Fruit fly (Drosophila melanogaster) whole organism, embryonic: ENCODE data around the gene CAH7.

Experiments
- B-H1 ChIP-seq: fragments of 200-800 bp; sonication (Bioruptor generic); IDR thresholded peaks from 3 replicates; pipeline ENCODE4 v1.3.6; 2022; ENCODE audit warnings: missing biosample characterization, missing genetic modification characterization
- CG10543 ChIP-seq: fragments of 200-800 bp; sonication (Bioruptor generic); optimal IDR thresholded peaks from 3 replicates; lab custom pipeline; 2017; ENCODE audit warnings: missing biosample characterization, mild to moderate bottlenecking, missing genetic modification characterization, moderate library complexity
- CG12155 ChIP-seq: fragments of 200-800 bp; sonication (Bioruptor generic); optimal IDR thresholded peaks from 3 replicates; lab custom pipeline; 2016; ENCODE audit warnings: missing biosample characterization, missing genetic modification characterization
- CG12219 ChIP-seq: fragments of 200-800 bp; sonication (Bioruptor generic); optimal IDR thresholded peaks from 3 replicates; lab custom pipeline; 2018; ENCODE audit warnings: missing biosample characterization, mild to moderate bottlenecking, missing genetic modification characterization
- CG14441 ChIP-seq: fragments of 200-800 bp; sonication (Bioruptor generic); IDR thresholded peaks from 2 replicates; pipeline ENCODE4 v1.3.6; 2022; ENCODE audit warnings: missing biosample characterization, missing genetic modification characterization
- CG15479 ChIP-seq: fragments of 200-800 bp; sonication (Bioruptor generic); optimal IDR thresholded peaks from 3 replicates; lab custom pipeline; 2019; ENCODE audit warnings: missing biosample characterization, mild to moderate bottlenecking, missing genetic modification characterization, moderate library complexity
- CG17359 ChIP-seq: fragments of 200-800 bp; sonication (Bioruptor generic); optimal IDR thresholded peaks from 3 replicates; lab custom pipeline; 2018; ENCODE audit warnings: missing biosample characterization, mild to moderate bottlenecking, missing genetic modification characterization, moderate library complexity
- CG2202 ChIP-seq: fragments of 200-800 bp; sonication (Bioruptor generic); optimal IDR thresholded peaks from 2 replicates; lab custom pipeline; 2018; ENCODE audit warnings: missing biosample characterization, mild to moderate bottlenecking, missing genetic modification characterization
- CG31441 ChIP-seq: fragments of 200-800 bp; sonication (Bioruptor generic); IDR thresholded peaks from 2 replicates; pipeline ENCODE4 v1.3.6; 2022; ENCODE audit warnings: missing biosample characterization, missing genetic modification characterization
- CG3163 ChIP-seq: fragments of 200-800 bp; sonication (Bioruptor generic); optimal IDR thresholded peaks from 3 replicates; lab custom pipeline; 2016; ENCODE audit warnings: missing biosample characterization, missing genetic modification characterization
- CG3281 ChIP-seq: fragments of 200-800 bp; sonication (Bioruptor generic); optimal IDR thresholded peaks from 3 replicates; lab custom pipeline; 2017; ENCODE audit warnings: missing biosample characterization, mild to moderate bottlenecking, missing genetic modification characterization
- CG3407 ChIP-seq: fragments of 200-800 bp; sonication (Bioruptor generic); optimal IDR thresholded peaks from 2 replicates; lab custom pipeline; 2018; ENCODE audit warnings: missing biosample characterization, mild to moderate bottlenecking, missing genetic modification characterization
- CG4282 ChIP-seq: fragments of 200-800 bp; sonication (Bioruptor generic); optimal IDR thresholded peaks from 2 replicates; lab custom pipeline; 2016; ENCODE audit warnings: missing biosample characterization, missing genetic modification characterization
- CG5245 ChIP-seq: fragments of 200-800 bp; sonication (Bioruptor generic); optimal IDR thresholded peaks from 3 replicates; lab custom pipeline; 2016; ENCODE audit warnings: missing biosample characterization, missing genetic modification characterization
- CG6689 ChIP-seq: fragments of 200-800 bp; sonication (Bioruptor generic); IDR thresholded peaks from 2 replicates; pipeline ENCODE4 v1.3.6; 2022; ENCODE audit warnings: missing biosample characterization, missing genetic modification characterization
- CG7963 ChIP-seq: fragments of 200-800 bp; sonication (Bioruptor generic); IDR thresholded peaks from 3 replicates; pipeline ENCODE4 v1.3.6; 2022; ENCODE audit warnings: missing biosample characterization, missing genetic modification characterization; ENCODE audit not compliant: partially characterized antibody
- CG8281 ChIP-seq: fragments of 200-800 bp; sonication (Bioruptor generic); optimal IDR thresholded peaks from 2 replicates; lab custom pipeline; 2018; ENCODE audit warnings: missing biosample characterization, mild to moderate bottlenecking, missing genetic modification characterization, moderate library complexity
- CG9727 ChIP-seq: fragments of 200-800 bp; sonication (Bioruptor generic); optimal IDR thresholded peaks from 3 replicates; lab custom pipeline; 2017; ENCODE audit warnings: missing biosample characterization, mild to moderate bottlenecking, missing genetic modification characterization
- Chrac-16 ChIP-seq: fragments of 200-800 bp; sonication (Bioruptor generic); optimal IDR thresholded peaks from 3 replicates; lab custom pipeline; 2016; ENCODE audit warnings: missing biosample characterization, missing genetic modification characterization
- Dad ChIP-seq: fragments of 200-800 bp; sonication (Bioruptor generic); optimal IDR thresholded peaks from 3 replicates; lab custom pipeline; 2016; ENCODE audit warnings: missing biosample characterization, missing genetic modification characterization
- Drgx ChIP-seq: fragments of 200-800 bp; sonication (Bioruptor generic); IDR thresholded peaks from 2 replicates; pipeline ENCODE4 v1.3.6; 2022; ENCODE audit warnings: missing biosample characterization, missing genetic modification characterization
- E2f1 ChIP-seq: fragments of 200-800 bp; sonication (Bioruptor generic); IDR thresholded peaks from 2 replicates; pipeline ENCODE4 v1.3.6; 2022; ENCODE audit warnings: missing biosample characterization, missing genetic modification characterization
- Optix ChIP-seq: fragments of 200-800 bp; sonication (Bioruptor generic); IDR thresholded peaks from 3 replicates; pipeline ENCODE4 v1.3.6; 2022; ENCODE audit warnings: missing biosample characterization, missing genetic modification characterization
- PHDP ChIP-seq: fragments of 200-800 bp; sonication (Bioruptor generic); optimal IDR thresholded peaks from 3 replicates; lab custom pipeline; 2018; ENCODE audit warnings: missing biosample characterization, mild to moderate bottlenecking, missing genetic modification characterization, moderate library complexity
- Scr ChIP-seq: fragments of 200-800 bp; sonication (Bioruptor generic); IDR thresholded peaks from 2 replicates; pipeline ENCODE4 v1.3.6; 2022; ENCODE audit warnings: missing biosample characterization, missing genetic modification characterization; ENCODE audit not compliant: partially characterized antibody
- Side ChIP-seq: fragments of 200-800 bp; sonication (Bioruptor generic); optimal IDR thresholded peaks from 2 replicates; lab custom pipeline; 2016; ENCODE audit warnings: missing biosample characterization, missing genetic modification characterization
- TFAM ChIP-seq: fragments of 200-800 bp; sonication (Bioruptor generic); optimal IDR thresholded peaks from 2 replicates; lab custom pipeline; 2017; ENCODE audit warnings: missing biosample characterization, missing genetic modification characterization, inconsistent platforms
- ash1 ChIP-seq: fragments of 200-800 bp; sonication (Bioruptor generic); optimal IDR thresholded peaks from 2 replicates; lab custom pipeline; 2018; ENCODE audit warnings: missing biosample characterization, mild to moderate bottlenecking, missing genetic modification characterization
- br ChIP-seq: fragments of >200 bp; optimal IDR thresholded peaks from 2 replicates; lab custom pipeline; 2017
- cg ChIP-seq: fragments of 200-800 bp; sonication (Bioruptor generic); optimal IDR thresholded peaks from 3 replicates; lab custom pipeline; 2019; ENCODE audit warnings: missing biosample characterization, mild to moderate bottlenecking, missing genetic modification characterization, moderate library complexity
- ci ChIP-seq: fragments of 200-800 bp; sonication (Bioruptor generic); IDR thresholded peaks from 3 replicates; pipeline ENCODE4 v1.3.6; 2022; ENCODE audit warnings: missing biosample characterization, missing genetic modification characterization
- exex ChIP-seq: fragments of 200-800 bp; sonication (Bioruptor generic); optimal IDR thresholded peaks from 4 replicates; lab custom pipeline; 2018; ENCODE audit warnings: missing biosample characterization, mild to moderate bottlenecking, missing genetic modification characterization, moderate library complexity
- gce ChIP-seq: fragments of 200-800 bp; sonication (Bioruptor generic); IDR thresholded peaks from 3 replicates; pipeline ENCODE4 v1.3.6; 2022; ENCODE audit warnings: missing biosample characterization, missing genetic modification characterization
- gsb ChIP-seq: fragments of 200-800 bp; sonication (Bioruptor generic); IDR thresholded peaks from 2 replicates; pipeline ENCODE4 v1.3.6; 2022; ENCODE audit warnings: missing biosample characterization, missing genetic modification characterization
- insv ChIP-seq, 2 experiments: fragments of 200-800 bp; sonication (Bioruptor generic); optimal IDR thresholded peaks; 3 replicates each; lab custom pipeline; 2016 to 2018; ENCODE audit warnings: missing biosample characterization in 2 of 2, missing genetic modification characterization in 2 of 2
- ken ChIP-seq: fragments of 200-800 bp; sonication (Bioruptor generic); IDR thresholded peaks from 3 replicates; pipeline ENCODE4 v1.3.6; 2022; ENCODE audit warnings: missing biosample characterization, missing genetic modification characterization
- luna ChIP-seq: fragments of 200-800 bp; sonication (Bioruptor generic); optimal IDR thresholded peaks from 2 replicates; lab custom pipeline; 2016; ENCODE audit warnings: missing biosample characterization, missing genetic modification characterization
- pan ChIP-seq, 4 experiments: fragments of >200 bp in 3 of 4; fragments of 200-800 bp in 1 of 4; sonication (Bioruptor generic) in 1 of 4; optimal IDR thresholded peaks in 3 of 4; IDR thresholded peaks in 1 of 4; 2 replicates each; pipeline versions ENCODE4 v1.3.6 to Lab custom; 2017 to 2022; ENCODE audit warnings: missing biosample characterization in 2 of 4, missing genetic modification characterization in 2 of 4, mixed read lengths in 1 of 4
- ranshi ChIP-seq: fragments of 200-800 bp; sonication (Bioruptor generic); IDR thresholded peaks from 2 replicates; pipeline ENCODE4 v1.3.6; 2022; ENCODE audit warnings: missing biosample characterization, missing genetic modification characterization
- seq ChIP-seq: fragments of 200-800 bp; sonication (Bioruptor generic); IDR thresholded peaks from 2 replicates; pipeline ENCODE4 v1.3.6; 2022; ENCODE audit warnings: missing biosample characterization, missing genetic modification characterization
- sim ChIP-seq: fragments of 200-800 bp; sonication (Bioruptor generic); IDR thresholded peaks from 2 replicates; pipeline ENCODE4 v1.3.6; 2022; ENCODE audit warnings: missing biosample characterization, missing genetic modification characterization
- trh ChIP-seq: fragments of 200-800 bp; sonication (Bioruptor generic); optimal IDR thresholded peaks from 2 replicates; lab custom pipeline; 2016; ENCODE audit warnings: missing biosample characterization, missing genetic modification characterization
- tx ChIP-seq: fragments of 200-800 bp; sonication (Bioruptor generic); optimal IDR thresholded peaks from 2 replicates; lab custom pipeline; 2016; ENCODE audit warnings: missing biosample characterization, missing genetic modification characterization
- zfh1 ChIP-seq: fragments of 200-800 bp; sonication (Bioruptor generic); IDR thresholded peaks from 3 replicates; pipeline ENCODE4 v1.3.6; 2022; ENCODE audit warnings: missing biosample characterization, missing genetic modification characterization

CAH7 gene

DNA sequence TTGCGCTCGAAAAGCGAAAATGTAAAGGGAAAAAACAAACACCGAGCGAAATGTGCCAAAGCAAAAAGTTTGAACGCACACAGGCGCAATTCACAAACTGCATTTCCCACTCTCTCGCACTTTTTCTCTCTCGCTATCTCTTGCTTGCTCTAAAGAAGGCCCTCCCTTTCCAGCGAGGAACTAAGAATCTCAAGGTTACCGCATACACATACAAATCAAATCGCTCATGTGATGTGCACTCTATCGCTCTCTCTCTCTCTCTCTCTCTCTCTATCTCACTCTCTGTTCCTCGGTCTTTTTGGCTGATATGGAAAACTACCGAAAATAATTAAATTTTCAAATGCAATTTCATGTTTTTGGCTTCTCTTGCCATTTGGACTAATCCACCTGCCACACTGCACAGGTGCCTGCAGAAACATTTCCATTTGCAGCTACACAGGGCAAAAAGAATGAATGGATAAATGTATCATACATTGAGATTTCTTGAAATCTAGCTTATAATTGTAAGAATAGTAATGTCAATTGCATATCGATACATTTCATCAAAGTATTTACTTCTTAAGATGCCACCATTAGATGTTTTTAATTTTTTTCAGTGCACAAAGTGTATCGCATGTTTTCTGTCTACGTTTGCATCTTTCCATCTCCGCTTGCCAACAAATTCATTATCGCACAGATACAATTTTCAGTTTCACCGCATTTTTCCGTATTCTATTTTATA, 32.6 kb upstream of the CAH7 start (continued):
- TF ChIP-seq Scr (no peak), ken (GFP tag; lab: Robert Waterston, UW) (peak; percentile 52; the same call in 1 of the 3 replicates), ranshi (GFP tag; lab: Robert Waterston, UW) (peak; percentile 40; the same call in 1 of the 2 replicates), E2f1 (GFP tag; lab: Robert Waterston, UW) (no peak), CG7963 (GFP tag; lab: Robert Waterston, UW) (no peak), CG17359 (tag; lab: Kevin White, UChicago) (peak; percentile 45), CG15479 (GFP tag; lab: Kevin White, UChicago) (no peak), gce (GFP tag; lab: Robert Waterston, UW) (0 out of 3 replicates have a peak, but pooled peaks have one; percentile 11), ash1 (GFP tag; lab: Kevin White, UChicago) (no peak), CG3163 (GFP tag; lab: Kevin White, UChicago) (no peak), sim (GFP tag; lab: Robert Waterston, UW) (no peak), exex (tag; lab: Kevin White, UChicago) (no peak), CG12219 (GFP tag; lab: Kevin White, UChicago) (peak; percentile 7), CG2202 (tag; lab: Kevin White, UChicago) (no peak), CG8281 (tag; lab: Kevin White, UChicago) (no peak), Chrac-16 (GFP tag; lab: Kevin White, UChicago) (peak; percentile 11), PHDP (tag; lab: Kevin White, UChicago) (peak; percentile 21), CG14441 (GFP tag; lab: Robert Waterston, UW) (0 out of 2 replicates have a peak, but pooled peaks have one; percentile 8), CG3407 (GFP tag; lab: Kevin White, UChicago) (no peak), CG4282 (no peak), CG10543 (GFP tag; lab: Kevin White, UChicago) (no peak), cg (GFP tag; lab: Kevin White, UChicago) (peak; percentile 63), seq (GFP tag; lab: Robert Waterston, UW) (no peak), CG6689 (peak; percentile 44; the same call in 1 of the 2 replicates), tx (peak; percentile 8), br (lab: Kevin White, UChicago) (no peak), trh (GFP tag; lab: Kevin White, UChicago) (no peak), CG12155 (GFP tag; lab: Kevin White, UChicago) (no peak), Side (GFP tag; lab: Kevin White, UChicago) (no peak), pan (optimal IDR thresholded peaks at IDR 0.05; lab: Kevin White, UChicago) (no peak), pan (GFP tag; optimal IDR thresholded peaks at IDR 0.05 in 1 of 2, IDR thresholded peaks at IDR 0.05 in 1 of 2) (no peak), zfh1 (GFP tag; lab: Robert Waterston, UW) (peak; percentile 40; the same call in 1 of the 3 replicates), luna (GFP tag; lab: Kevin White, UChicago) (no peak), B-H1 (GFP tag; lab: Robert Waterston, UW) (0 out of 3 replicates have a peak, but pooled peaks have one; percentile 12), gsb (GFP tag; lab: Robert Waterston, UW) (no peak), insv (GFP tag; optimal IDR thresholded peaks at IDR 0.05; lab: Kevin White, UChicago) (no peak), CG3281 (GFP tag; lab: Kevin White, UChicago) (no peak), Drgx (GFP tag; lab: Robert Waterston, UW) (peak; percentile 86), TFAM (GFP tag; lab: Kevin White, UChicago) (no peak), Optix (no peak), CG5245 (no peak), CG9727 (peak; percentile 35), Dad (GFP tag; lab: Kevin White, UChicago) (no peak), CG31441 (GFP tag; lab: Robert Waterston, UW) (no peak), ci (GFP tag; lab: Robert Waterston, UW) (peak; percentile 79; the same call in 2 of the 3 replicates)
